Worm (Caenorhabditis elegans) whole organism, young adult: ENCODE results near the gene nstp-10.
A peak's percentile ranks its signal among the peaks of the same experiment; 100 is the strongest.

ENCODE experiments used
- B0035.1 ChIP-seq: sonication (generic microtip); optimal IDR thresholded peaks from 2 replicates; lab custom pipeline; 2016; ENCODE audit warnings: missing genetic modification characterization, mild to moderate bottlenecking, missing compliant biosample characterization, missing genotype, missing genetic modification reagents
- C06A6.2 ChIP-seq: fragments of 200-800 bp; sonication (Bioruptor generic); conservative IDR thresholded peaks from 2 replicates; pipeline ENCODE4 v1.3.6; 2022; ENCODE audit warnings: missing genetic modification characterization, missing compliant biosample characterization
- C17E4.6 ChIP-seq: fragments of 200-800 bp; sonication (Bioruptor generic); IDR thresholded peaks from 2 replicates; pipeline ENCODE4 v1.3.6; 2022; ENCODE audit warnings: missing genetic modification reagents, missing genetic modification characterization, missing compliant biosample characterization
- F10E7.11 ChIP-seq: sonication (generic microtip); optimal IDR thresholded peaks from 2 replicates; lab custom pipeline; 2017; ENCODE audit warnings: mild to moderate bottlenecking, missing genetic modification characterization, moderate library complexity, missing compliant biosample characterization
- F22D6.2 ChIP-seq: sonication (generic microtip); optimal IDR thresholded peaks from 2 replicates; lab custom pipeline; 2016; ENCODE audit warnings: mild to moderate bottlenecking, missing genetic modification characterization, missing compliant biosample characterization
- F39B2.1 ChIP-seq: fragments of 200-800 bp; sonication (Bioruptor generic); IDR thresholded peaks from 2 replicates; pipeline ENCODE4 v1.3.6; 2022; ENCODE audit warnings: missing genetic modification reagents, missing genetic modification characterization, missing compliant biosample characterization
- F49E8.2 ChIP-seq: sonication (generic microtip); optimal IDR thresholded peaks from 3 replicates; lab custom pipeline; 2017; ENCODE audit warnings: missing genetic modification characterization, mild to moderate bottlenecking, missing compliant biosample characterization, antibody characterized with exemption, moderate library complexity; ENCODE audit not compliant: insufficient read depth
- F57A8.1 ChIP-seq: fragments of 200-800 bp; sonication (Bioruptor generic); optimal IDR thresholded peaks from 2 replicates; lab custom pipeline; 2018; ENCODE audit warnings: mild to moderate bottlenecking, missing genetic modification characterization, moderate library complexity, missing compliant biosample characterization
- F57C9.4 ChIP-seq: sonication (generic microtip); optimal IDR thresholded peaks from 2 replicates; lab custom pipeline; 2017; ENCODE audit warnings: mild to moderate bottlenecking, missing genetic modification characterization, missing compliant biosample characterization
- Y56A3A.18 ChIP-seq: fragments of 200-800 bp; sonication (Bioruptor generic); IDR thresholded peaks from 2 replicates; pipeline ENCODE4 v1.3.6; 2022; ENCODE audit warnings: missing genetic modification reagents, missing genetic modification characterization, missing compliant biosample characterization
- Y67H2A.10 ChIP-seq: fragments of 200-800 bp; sonication (Bioruptor generic); conservative IDR thresholded peaks from 2 replicates; pipeline ENCODE4 v1.3.6; 2022; ENCODE audit warnings: missing genetic modification reagents, missing genetic modification characterization, missing compliant biosample characterization
- ZK185.1 ChIP-seq: sonication (generic microtip); optimal IDR thresholded peaks from 2 replicates; lab custom pipeline; 2016; ENCODE audit warnings: mild to moderate bottlenecking, missing genetic modification characterization, missing compliant biosample characterization; ENCODE audit not compliant: poor library complexity, severe bottlenecking
- aptf-3 ChIP-seq: fragments of 200-800 bp; sonication (Bioruptor generic); IDR thresholded peaks from 2 replicates; pipeline ENCODE4 v1.3.6; 2022; ENCODE audit warnings: missing genetic modification characterization, missing compliant biosample characterization
- atf-7 ChIP-seq: sonication (generic microtip); optimal IDR thresholded peaks from 2 replicates; lab custom pipeline; 2017; ENCODE audit warnings: mild to moderate bottlenecking, missing genetic modification characterization, missing compliant biosample characterization
- bed-1 ChIP-seq: fragments of 200-800 bp; sonication (Bioruptor generic); IDR thresholded peaks from 2 replicates; pipeline ENCODE4 v1.3.6; 2022; ENCODE audit warnings: missing genetic modification reagents, missing genetic modification characterization, missing compliant biosample characterization
- bed-2 ChIP-seq: fragments of 200-800 bp; sonication (Bioruptor generic); IDR thresholded peaks from 2 replicates; pipeline ENCODE4 v1.3.6; 2022; ENCODE audit warnings: missing genetic modification reagents, missing genetic modification characterization, missing compliant biosample characterization
- cebp-1 ChIP-seq, 2 experiments: fragments of 200-800 bp in 1 of 2; sonication (Bioruptor generic) in 1 of 2; sonication (generic microtip) in 1 of 2; IDR thresholded peaks in 1 of 2; optimal IDR thresholded peaks in 1 of 2; 2 replicates each; pipeline versions ENCODE4 v1.3.6 to Lab custom; 2017 to 2022; ENCODE audit warnings: missing compliant biosample characterization in 2 of 2, missing genetic modification characterization in 2 of 2, mild to moderate bottlenecking in 1 of 2, missing genetic modification reagents in 1 of 2, moderate library complexity in 1 of 2
- cebp-2 ChIP-seq: fragments of 200-800 bp; sonication (Bioruptor generic); IDR thresholded peaks from 2 replicates; pipeline ENCODE4 v1.3.6; 2022; ENCODE audit warnings: missing genetic modification characterization, missing compliant biosample characterization
- chd-7 ChIP-seq: sonication (generic microtip); optimal IDR thresholded peaks from 2 replicates; lab custom pipeline; 2016; ENCODE audit warnings: mild to moderate bottlenecking, missing genetic modification characterization, moderate library complexity, missing compliant biosample characterization
- die-1 ChIP-seq: sonication (generic microtip); optimal IDR thresholded peaks from 2 replicates; lab custom pipeline; 2016; ENCODE audit warnings: missing genotype, mild to moderate bottlenecking, missing genetic modification characterization, missing compliant biosample characterization
- dox-1 ChIP-seq: fragments of 200-800 bp; sonication (Bioruptor generic); IDR thresholded peaks from 2 replicates; pipeline ENCODE4 v1.3.6; 2022; ENCODE audit warnings: missing genetic modification reagents, missing genetic modification characterization, missing compliant biosample characterization
- dpff-1 ChIP-seq: sonication (generic microtip); optimal IDR thresholded peaks from 2 replicates; lab custom pipeline; 2017; ENCODE audit warnings: mild to moderate bottlenecking, missing genetic modification characterization, missing compliant biosample characterization
- dpl-1 ChIP-seq: fragments of 150-350 bp; optimal IDR thresholded peaks from 2 replicates; lab custom pipeline; 2014; ENCODE audit warnings: missing biosample characterization, missing genetic modification reagents, missing genetic modification characterization
- efl-1 ChIP-seq: fragments of 150-350 bp; optimal IDR thresholded peaks from 2 replicates; lab custom pipeline; 2014; ENCODE audit warnings: missing biosample characterization, missing genetic modification reagents, missing genetic modification characterization
- gei-17 ChIP-seq: fragments of 200-800 bp; sonication (Bioruptor generic); optimal IDR thresholded peaks from 2 replicates; lab custom pipeline; 2018; ENCODE audit warnings: mild to moderate bottlenecking, missing genetic modification characterization, missing compliant biosample characterization
- hlh-26 ChIP-seq: fragments of 200-800 bp; sonication (Bioruptor generic); conservative IDR thresholded peaks from 2 replicates; pipeline ENCODE4 v1.3.6; 2022; ENCODE audit warnings: missing genetic modification reagents, missing genetic modification characterization, missing compliant biosample characterization
- hmg-1.2 ChIP-seq: fragments of 200-800 bp; sonication (Bioruptor generic); IDR thresholded peaks from 2 replicates; pipeline ENCODE4 v1.3.6; 2022; ENCODE audit warnings: missing genetic modification reagents, missing genetic modification characterization, missing compliant biosample characterization
- hrde-1 ChIP-seq: sonication (generic microtip); optimal IDR thresholded peaks from 2 replicates; lab custom pipeline; 2016; ENCODE audit warnings: missing genetic modification characterization, mild to moderate bottlenecking, missing compliant biosample characterization, moderate library complexity, missing genotype, missing genetic modification reagents, borderline replicate concordance
- lin-26 ChIP-seq: fragments of 200-800 bp; sonication (Bioruptor generic); IDR thresholded peaks from 2 replicates; pipeline ENCODE4 v1.3.6; 2022; ENCODE audit warnings: missing genetic modification reagents, missing genetic modification characterization, missing compliant biosample characterization
- lin-40 ChIP-seq: sonication (generic microtip); optimal IDR thresholded peaks from 2 replicates; lab custom pipeline; 2016; ENCODE audit warnings: missing genetic modification characterization, mild to moderate bottlenecking, missing compliant biosample characterization, missing genotype, missing genetic modification reagents
- lin-54 ChIP-seq: fragments of 200-800 bp; sonication (Bioruptor generic); optimal IDR thresholded peaks from 2 replicates; lab custom pipeline; 2018; ENCODE audit warnings: mild to moderate bottlenecking, missing genetic modification characterization, missing compliant biosample characterization
- madf-10 ChIP-seq: sonication (generic microtip); optimal IDR thresholded peaks from 2 replicates; lab custom pipeline; 2016; ENCODE audit warnings: mild to moderate bottlenecking, missing genetic modification characterization, missing compliant biosample characterization
- mel-28 ChIP-seq: sonication (generic microtip); optimal IDR thresholded peaks from 2 replicates; lab custom pipeline; 2016; ENCODE audit warnings: borderline replicate concordance, mild to moderate bottlenecking, missing genetic modification characterization, missing compliant biosample characterization
- mes-4 ChIP-seq: sonication (generic microtip); optimal IDR thresholded peaks from 2 replicates; lab custom pipeline; 2016; ENCODE audit warnings: missing genotype, missing genetic modification characterization, missing compliant biosample characterization
- nfyb-1 ChIP-seq: fragments of 200-800 bp; sonication (Bioruptor generic); IDR thresholded peaks from 2 replicates; pipeline ENCODE4 v1.3.6; 2022; ENCODE audit warnings: missing genetic modification reagents, missing genetic modification characterization, missing compliant biosample characterization
- nhr-120 ChIP-seq: fragments of 200-800 bp; sonication (Bioruptor generic); IDR thresholded peaks from 2 replicates; pipeline ENCODE4 v1.3.6; 2022; ENCODE audit warnings: missing genetic modification characterization, missing compliant biosample characterization
- nhr-80 ChIP-seq: sonication (generic microtip); optimal IDR thresholded peaks from 2 replicates; lab custom pipeline; 2016; ENCODE audit warnings: missing genetic modification characterization, missing compliant biosample characterization
- nhr-90 ChIP-seq: sonication (generic microtip); optimal IDR thresholded peaks from 2 replicates; lab custom pipeline; 2016; ENCODE audit warnings: missing genotype, mild to moderate bottlenecking, missing genetic modification characterization, missing compliant biosample characterization
- pbrm-1 ChIP-seq: fragments of 200-800 bp; sonication (Bioruptor generic); IDR thresholded peaks from 2 replicates; pipeline ENCODE4 v1.3.6; 2022; ENCODE audit warnings: missing genetic modification reagents, missing genetic modification characterization, missing compliant biosample characterization
- pha-4 ChIP-seq: fragments of 150-350 bp; sonication (generic microtip); optimal IDR thresholded peaks from 2 replicates; lab custom pipeline; 2014; ENCODE audit warnings: missing biosample characterization, missing genetic modification reagents, missing genetic modification characterization
- rec-8 ChIP-seq, 2 experiments: sonication (generic microtip); optimal IDR thresholded peaks; 2 replicates each; lab custom pipeline; 2016; ENCODE audit warnings: mild to moderate bottlenecking in 2 of 2, missing genetic modification characterization in 2 of 2, missing genetic modification reagents in 2 of 2, missing genotype in 2 of 2, missing biosample characterization in 1 of 2, missing compliant biosample characterization in 1 of 2, moderate library complexity in 1 of 2
- rpc-1 ChIP-seq, 2 experiments: fragments of 150-350 bp in 1 of 2; sonication (generic microtip) in 1 of 2; optimal IDR thresholded peaks; 2 replicates each; lab custom pipeline; 2014 to 2018; ENCODE audit warnings: missing biosample characterization in 1 of 2, missing genetic modification characterization in 1 of 2, missing genetic modification reagents in 1 of 2, missing genotype in 1 of 2
- somi-1 ChIP-seq: fragments of 200-800 bp; sonication (Bioruptor generic); optimal IDR thresholded peaks from 2 replicates; lab custom pipeline; 2018; ENCODE audit warnings: mild to moderate bottlenecking, missing genetic modification characterization, missing compliant biosample characterization
- tbp1 ChIP-seq: fragments of 200-800 bp; sonication (Bioruptor generic); optimal IDR thresholded peaks from 2 replicates; lab custom pipeline; 2018; ENCODE audit warnings: mild to moderate bottlenecking, missing genetic modification characterization, missing compliant biosample characterization
- tlf-1 ChIP-seq: fragments of 200-800 bp; sonication (Bioruptor generic); optimal IDR thresholded peaks from 2 replicates; lab custom pipeline; 2018; ENCODE audit warnings: mild to moderate bottlenecking, missing genetic modification characterization, missing compliant biosample characterization
- zim-3 ChIP-seq: sonication (generic microtip); optimal IDR thresholded peaks from 2 replicates; lab custom pipeline; 2017; ENCODE audit warnings: mild to moderate bottlenecking, missing genetic modification characterization, moderate library complexity, missing compliant biosample characterization
- ztf-22 ChIP-seq: fragments of 200-800 bp; sonication (Bioruptor generic); optimal IDR thresholded peaks from 2 replicates; lab custom pipeline; 2018; ENCODE audit warnings: mild to moderate bottlenecking, missing genetic modification characterization, moderate library complexity, missing compliant biosample characterization
- ztf-26 ChIP-seq: sonication (generic microtip); optimal IDR thresholded peaks from 2 replicates; lab custom pipeline; 2017; ENCODE audit warnings: missing genetic modification characterization, missing compliant biosample characterization
- ztf-28 ChIP-seq: fragments of 200-800 bp; sonication (Bioruptor generic); IDR thresholded peaks from 2 replicates; pipeline ENCODE4 v1.3.6; 2022; ENCODE audit warnings: missing genetic modification reagents, missing genetic modification characterization, missing compliant biosample characterization

Gene nstp-10

DNA sequence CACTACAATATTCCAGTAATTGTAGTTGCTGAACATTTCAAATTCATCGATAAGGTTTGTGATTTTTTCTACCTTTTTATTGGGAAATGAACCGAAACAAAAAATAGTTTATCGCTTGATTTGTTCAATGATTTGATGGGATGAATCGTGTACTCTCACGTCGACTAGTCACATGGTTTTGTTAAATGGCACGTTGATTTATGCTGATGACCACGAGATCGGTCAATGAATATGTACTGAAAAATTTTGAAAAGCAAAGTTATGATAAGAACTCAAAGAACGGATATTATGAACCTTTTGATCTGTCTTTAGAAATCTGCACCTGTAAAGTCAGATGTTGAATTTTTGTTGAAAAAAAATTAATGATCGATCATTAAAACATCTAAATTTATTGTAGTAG lies 33.4 kb downstream of the nstp-10 start:
- TF ChIP-seq somi-1 (GFP tag; lab: Kevin White, UChicago) (peak; percentile 78), dox-1 (GFP tag; lab: Robert Waterston, UW) (no peak), bed-1 (GFP tag; lab: Robert Waterston, UW) (no peak), zim-3 (tag; lab: Kevin White, UChicago) (no peak), pbrm-1 (GFP tag; lab: Robert Waterston, UW) (no peak), cebp-2 (GFP tag; lab: Robert Waterston, UW) (no peak), C06A6.2 (GFP tag; lab: Robert Waterston, UW) (peak; percentile 43; the same call in 1 of the 2 replicates), ztf-28 (no peak), madf-10 (no peak), Y67H2A.10 (GFP tag; lab: Robert Waterston, UW) (no peak), Y56A3A.18 (GFP tag; lab: Robert Waterston, UW) (0 out of 2 replicates have a peak, but pooled peaks have one; percentile 33), nhr-90 (tag; lab: Kevin White, UChicago) (no peak), F49E8.2 (tag; lab: Kevin White, UChicago) (no peak), F39B2.1 (GFP tag; lab: Robert Waterston, UW) (no peak), rec-8 (tag; optimal IDR thresholded peaks at IDR 0.05; lab: Kevin White, UChicago) (no peak), chd-7 (tag; lab: Kevin White, UChicago) (no peak), lin-26 (peak; percentile 65; the same call in 1 of the 2 replicates), pha-4 (tag; lab: Kevin White, UChicago) (no peak), die-1 (tag; lab: Kevin White, UChicago) (peak; percentile 1), lin-40 (peak; percentile 45), ztf-26 (tag; lab: Kevin White, UChicago) (peak; percentile 89), hrde-1 (tag; lab: Kevin White, UChicago) (no peak), ztf-22 (GFP tag; lab: Kevin White, UChicago) (no peak), mes-4 (tag; lab: Kevin White, UChicago) (no peak), C17E4.6 (GFP tag; lab: Robert Waterston, UW) (no peak), bed-2 (no peak), tbp1 (GFP tag; lab: Kevin White, UChicago) (no peak), nhr-80 (tag; lab: Kevin White, UChicago) (peak; percentile 15), F10E7.11 (no peak), ZK185.1 (no peak), efl-1 (no peak), dpl-1 (no peak), F57A8.1 (GFP tag; lab: Kevin White, UChicago) (no peak), gei-17 (GFP tag; lab: Kevin White, UChicago) (no peak), F22D6.2 (peak; percentile 82)

DNA sequence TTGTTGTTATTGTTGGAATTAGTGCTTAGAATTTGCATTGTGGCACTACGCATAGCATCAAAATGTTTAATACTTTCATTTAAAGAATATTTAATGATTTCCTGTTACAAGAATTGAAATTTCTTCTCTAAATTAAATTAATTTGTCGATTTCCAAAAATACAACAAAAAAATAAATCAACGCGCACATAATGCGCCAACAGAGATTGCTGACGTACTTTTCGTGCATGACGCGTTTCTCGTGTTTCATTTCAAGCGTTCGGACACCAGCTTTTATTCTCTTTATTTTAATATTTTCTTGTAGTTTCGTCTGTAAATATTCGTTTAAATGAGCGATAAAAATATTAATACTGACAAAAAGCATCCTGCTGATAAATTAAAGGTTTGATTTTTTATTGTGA lies 36.0 kb downstream of the nstp-10 start, which contains the start of gene eif-2Bdelta:
Gene eif-2Bdelta (plus strand): TSS at position 235 of the 400 bp plus-strand sequence.
- TF ChIP-seq cebp-1 (GFP tag; IDR thresholded peaks at IDR 0.05; lab: Robert Waterston, UW) (no peak), cebp-1 (tag; optimal IDR thresholded peaks at IDR 0.05; lab: Kevin White, UChicago) (peak; percentile 53), nfyb-1 (GFP tag; lab: Robert Waterston, UW) (no peak), pbrm-1 (GFP tag; lab: Robert Waterston, UW) (0 out of 2 replicates have a peak, but pooled peaks have one; percentile 28), nhr-120 (GFP tag; lab: Robert Waterston, UW) (no peak), dpff-1 (tag; lab: Kevin White, UChicago) (no peak), F57C9.4 (tag; lab: Kevin White, UChicago) (no peak), lin-54 (GFP tag; lab: Kevin White, UChicago) (peak; percentile 59), B0035.1 (no peak), rpc-1 (optimal IDR thresholded peaks at IDR 0.05; lab: Kevin White, UChicago) (no peak), rpc-1 (tag; optimal IDR thresholded peaks at IDR 0.05; lab: Kevin White, UChicago) (no peak), pha-4 (tag; lab: Kevin White, UChicago) (no peak), mel-28 (no peak), aptf-3 (no peak), tlf-1 (GFP tag; lab: Kevin White, UChicago) (no peak), hlh-26 (GFP tag; lab: Robert Waterston, UW) (no peak), nhr-80 (tag; lab: Kevin White, UChicago) (no peak), hmg-1.2 (GFP tag; lab: Robert Waterston, UW) (0 out of 2 replicates have a peak, but pooled peaks have one; percentile 23), Y56A3A.18 (GFP tag; lab: Robert Waterston, UW) (no peak), atf-7 (tag; lab: Kevin White, UChicago) (no peak)
